Worm (Caenorhabditis elegans): ENCODE data around the gene lact-8.

DNA sequence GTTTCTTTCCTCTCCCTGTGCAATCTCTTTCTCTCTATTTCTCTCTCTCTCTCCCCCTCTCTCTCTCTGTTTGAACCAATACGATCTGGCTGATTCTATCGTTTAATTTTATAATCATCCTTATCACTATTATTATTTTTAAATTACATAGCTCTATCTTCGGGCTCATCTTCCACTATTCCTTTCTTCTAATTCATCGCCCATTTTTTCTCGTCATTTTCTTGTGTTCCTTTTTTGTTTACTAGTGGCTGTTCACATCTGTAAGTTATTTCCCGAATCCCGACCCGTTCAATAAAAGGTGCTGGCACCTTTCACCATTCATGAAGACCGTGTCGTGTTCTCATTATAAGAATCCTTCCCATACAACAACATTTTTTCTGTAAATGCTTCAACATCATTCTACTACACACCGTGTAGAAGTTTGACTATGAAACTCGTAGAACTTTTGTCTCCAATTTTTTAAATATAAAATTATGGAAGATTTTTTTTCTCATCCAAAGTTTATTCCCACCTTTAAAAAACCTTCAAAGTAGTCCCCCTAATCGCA, 24.8 kb upstream of the lact-8 start:
- TF ChIP-seq gmeb-2 (tag; optimal IDR thresholded peaks at IDR 0.05) (no peak), F13H6.1 (tag; optimal IDR thresholded peaks at IDR 0.05) (no peak), pqm-1 (tag; optimal IDR thresholded peaks at IDR 0.05) (no peak), sox-4 (tag; optimal IDR thresholded peaks at IDR 0.05) (no peak), pha-4 (tag; optimal IDR thresholded peaks at IDR 0.05) (no peak), ama-1 (optimal IDR thresholded peaks at IDR 0.05) (no peak), dve-1 (tag; optimal IDR thresholded peaks at IDR 0.05) (no peak), C08G9.2 (tag; optimal IDR thresholded peaks at IDR 0.05) (no peak)
